Fruit fly (Drosophila melanogaster) whole organism, prepupa: ENCODE measurements around the gene nenya.

Experiments
- CG11294 ChIP-seq: fragments of 200-800 bp; sonication (Bioruptor generic); IDR thresholded peaks from 2 replicates; pipeline ENCODE4 v1.3.6; 2022; ENCODE audit warnings: missing biosample characterization, missing genetic modification characterization
- CG11762 ChIP-seq: fragments of 200-800 bp; sonication (Bioruptor generic); optimal IDR thresholded peaks from 3 replicates; lab custom pipeline; 2016; ENCODE audit warnings: missing biosample characterization, missing genetic modification characterization; ENCODE audit not compliant: insufficient read depth
- CG16779 ChIP-seq: fragments of 200-800 bp; sonication (Bioruptor generic); optimal IDR thresholded peaks from 3 replicates; lab custom pipeline; 2017; ENCODE audit warnings: missing biosample characterization, mild to moderate bottlenecking, missing genetic modification characterization
- CG34406 ChIP-seq: fragments of 200-800 bp; sonication (Bioruptor generic); optimal IDR thresholded peaks from 3 replicates; lab custom pipeline; 2016; ENCODE audit warnings: missing biosample characterization, missing genetic modification characterization
- Ets21C ChIP-seq: fragments of 200-800 bp; sonication (Bioruptor generic); optimal IDR thresholded peaks from 3 replicates; lab custom pipeline; 2016; ENCODE audit warnings: missing biosample characterization, missing genetic modification characterization
- esn ChIP-seq: fragments of 200-800 bp; sonication (Bioruptor generic); optimal IDR thresholded peaks from 2 replicates; lab custom pipeline; 2016; ENCODE audit warnings: missing biosample characterization, mild to moderate bottlenecking, missing genetic modification characterization, moderate library complexity
- salr ChIP-seq, 2 experiments: fragments of 200-800 bp; sonication (Bioruptor generic); optimal IDR thresholded peaks; 3 replicates each; lab custom pipeline; 2016 to 2018; ENCODE audit warnings: missing biosample characterization in 2 of 2, missing genetic modification characterization in 2 of 2, mild to moderate bottlenecking in 1 of 2
- topi ChIP-seq: fragments of 200-800 bp; sonication (Bioruptor generic); optimal IDR thresholded peaks from 3 replicates; lab custom pipeline; 2016; ENCODE audit warnings: missing biosample characterization, missing genetic modification characterization

DNA sequence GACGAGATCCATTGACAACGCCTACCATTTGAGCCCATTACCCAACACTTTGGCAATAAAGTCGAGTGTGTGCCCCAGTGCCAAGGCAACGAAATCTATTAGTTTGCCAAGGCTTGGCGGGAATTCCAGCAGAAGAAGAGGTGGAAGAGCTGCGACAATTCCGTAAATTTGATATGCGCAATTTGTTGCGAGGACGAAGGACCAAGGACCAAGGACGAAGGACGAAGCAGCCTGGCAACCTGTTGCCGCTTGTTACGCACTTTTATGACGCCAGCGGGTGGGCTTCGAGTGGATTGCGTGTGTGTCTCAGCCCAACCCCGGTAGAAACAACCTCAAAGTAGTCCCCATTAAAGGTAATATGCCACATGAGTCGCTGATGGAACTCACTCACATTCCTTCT is 39.9 kb downstream of the nenya start:
- TF ChIP-seq Ets21C (GFP tag; lab: Kevin White, UChicago): no peak
- no peak for TF ChIP-seq CG34406 (GFP tag; lab: Kevin White, UChicago)
- TF ChIP-seq CG16779 (tag; lab: Kevin White, UChicago): no peak
- no peak for TF ChIP-seq CG11762 (GFP tag; lab: Kevin White, UChicago)
- no peak for TF ChIP-seq topi (GFP tag; lab: Kevin White, UChicago)
- no peak for TF ChIP-seq esn (GFP tag; lab: Kevin White, UChicago)
- TF ChIP-seq CG11294 (GFP tag; lab: Robert Waterston, UW): no peak
- no peak for TF ChIP-seq salr (GFP tag; optimal IDR thresholded peaks at IDR 0.05; lab: Kevin White, UChicago)
